Fruit fly (Drosophila melanogaster) whole organism, pupa: ENCODE measurements around the gene CG42693.

Source experiments
- CG13204 ChIP-seq: fragments of 200-800 bp; sonication (Bioruptor generic); optimal IDR thresholded peaks from 2 replicates; lab custom pipeline; 2018; ENCODE audit warnings: missing biosample characterization, mild to moderate bottlenecking, missing genetic modification characterization, moderate library complexity
- CG14655 ChIP-seq: fragments of 200-800 bp; sonication (Bioruptor generic); optimal IDR thresholded peaks from 3 replicates; lab custom pipeline; 2017; ENCODE audit warnings: mild to moderate bottlenecking, missing biosample characterization, missing genetic modification reagents, missing genetic modification characterization
- CG32121 ChIP-seq: fragments of 200-800 bp; sonication (Bioruptor generic); IDR thresholded peaks from 2 replicates; pipeline ENCODE4 v1.3.6; 2022; ENCODE audit warnings: missing biosample characterization, missing genetic modification characterization
- EcR ChIP-seq: fragments of 200-800 bp; sonication (Bioruptor generic); optimal IDR thresholded peaks from 3 replicates; lab custom pipeline; 2019; ENCODE audit warnings: missing biosample characterization, missing genetic modification characterization, mild to moderate bottlenecking, moderate library complexity, missing genetic modification reagents
- Ets98B ChIP-seq: fragments of 200-800 bp; sonication (Bioruptor generic); IDR thresholded peaks from 2 replicates; pipeline ENCODE4 v1.3.6; 2022; ENCODE audit warnings: missing biosample characterization, missing genetic modification characterization
- Pif1A ChIP-seq: fragments of 200-800 bp; sonication (Bioruptor generic); optimal IDR thresholded peaks from 3 replicates; lab custom pipeline; 2016; ENCODE audit warnings: missing biosample characterization, missing genetic modification characterization

- no peak for TF ChIP-seq Ets98B (GFP tag; lab: Robert Waterston, UW)
- TF ChIP-seq CG13204 (GFP tag; lab: Kevin White, UChicago), result no peak
- no peak for TF ChIP-seq Pif1A
- no peak for TF ChIP-seq CG14655 (GFP tag; lab: Kevin White, UChicago)
- TF ChIP-seq EcR (GFP tag; lab: Kevin White, UChicago), result no peak
- no peak for TF ChIP-seq CG32121 (GFP tag; lab: Robert Waterston, UW)
Observed at dm6 chr3R:31727773-31728172, 19.6 kb upstream of the CG42693 start.
